Fruit fly (Drosophila melanogaster): ENCODE data around the gene CG6592.

Gene CG6592

DNA sequence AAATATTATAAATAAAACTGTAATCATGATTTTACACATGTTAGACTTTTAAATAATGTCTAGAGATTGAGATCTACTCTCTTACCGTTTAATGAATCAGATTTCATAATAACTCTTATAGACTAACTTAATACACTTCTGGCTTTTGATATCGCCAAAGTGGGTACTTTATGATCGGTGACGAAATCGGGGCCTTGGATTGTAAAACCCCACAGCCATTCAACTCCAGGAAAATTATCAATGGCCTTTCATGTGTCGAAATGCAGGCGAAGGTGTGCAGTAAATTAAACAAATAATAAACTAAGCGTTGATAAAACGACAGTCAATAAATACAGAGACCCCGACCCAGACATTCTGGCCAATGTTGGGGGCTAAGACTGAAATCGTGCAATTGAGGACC is 23.3 kb upstream of the CG6592 start:
- peak; percentile 21 for TF ChIP-seq Hr96 (GFP tag; optimal IDR thresholded peaks at IDR 0.05)
- peak; percentile 26 for TF ChIP-seq cic (GFP tag; optimal IDR thresholded peaks at IDR 0.05)
- no peak for TF ChIP-seq bab1 (GFP tag; optimal IDR thresholded peaks at IDR 0.05)
- TF ChIP-seq kay (GFP tag; ENCODE audit: borderline replicate concordance): peak; percentile 75

dm6 chr3L:6036811-6037210 is 22.6 kb upstream of the CG6592 start, which contains the start of gene CG6462:
TSS of gene CG6462 (plus strand) at chr3L:6037111.
- TF ChIP-seq cic (GFP tag; optimal IDR thresholded peaks at IDR 0.05) (no peak), Hr96 (GFP tag; optimal IDR thresholded peaks at IDR 0.05) (no peak), CG11617 (GFP tag; optimal IDR thresholded peaks at IDR 0.05) (no peak), Crg-1 (GFP tag; optimal IDR thresholded peaks at IDR 0.05) (no peak), CG14711 (tag; optimal IDR thresholded peaks at IDR 0.05) (no peak), CG12768 (GFP tag; optimal IDR thresholded peaks at IDR 0.05) (no peak), ovo (GFP tag; optimal IDR thresholded peaks at IDR 0.05) (no peak), toe (GFP tag; optimal IDR thresholded peaks at IDR 0.05) (no peak), tj (GFP tag; optimal IDR thresholded peaks at IDR 0.05) (no peak), kay (GFP tag; ENCODE audit: borderline replicate concordance) (no peak), cnc (optimal IDR thresholded peaks at IDR 0.05) (no peak), CG7101 (tag; optimal IDR thresholded peaks at IDR 0.05) (no peak), CG7045 (GFP tag; optimal IDR thresholded peaks at IDR 0.05) (no peak), CG33017 (tag; optimal IDR thresholded peaks at IDR 0.05) (no peak), pad (GFP tag; optimal IDR thresholded peaks at IDR 0.05) (no peak), CG1620 (GFP tag; optimal IDR thresholded peaks at IDR 0.05) (no peak), CG5204 (GFP tag; optimal IDR thresholded peaks at IDR 0.05) (no peak), bab1 (GFP tag; optimal IDR thresholded peaks at IDR 0.05) (no peak)

DNA sequence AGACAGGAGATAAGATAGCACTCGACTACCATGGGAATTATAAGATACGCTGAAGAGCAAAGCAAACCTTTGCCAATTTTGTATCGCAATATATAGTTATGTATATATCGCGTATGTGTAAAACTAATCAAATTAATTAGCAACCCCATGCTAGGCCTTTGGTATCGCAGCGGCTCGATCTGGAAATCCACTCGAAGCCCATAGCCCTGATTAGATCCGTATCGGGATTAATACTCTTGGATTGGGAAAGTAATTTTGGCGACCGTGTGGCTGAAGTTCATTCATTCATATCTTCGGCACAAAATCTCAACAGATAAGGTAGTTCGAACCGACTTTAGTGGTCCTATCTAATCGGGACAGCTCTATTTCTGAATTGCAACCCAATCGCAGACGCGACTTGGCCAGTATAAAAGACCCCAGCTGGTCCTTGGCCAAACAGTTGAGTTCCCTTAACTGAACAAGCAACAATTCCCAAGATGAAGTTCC is 20.7 kb upstream of the CG6592 start, which contains the start of gene Jon65Aiv:
Gene Jon65Aiv (plus strand): TSS at position 436 of the 486 bp plus-strand sequence.
- TF ChIP-seq cic (GFP tag; optimal IDR thresholded peaks at IDR 0.05) (peak; percentile 15), Mnt (GFP tag; optimal IDR thresholded peaks at IDR 0.05) (no peak)

DNA sequence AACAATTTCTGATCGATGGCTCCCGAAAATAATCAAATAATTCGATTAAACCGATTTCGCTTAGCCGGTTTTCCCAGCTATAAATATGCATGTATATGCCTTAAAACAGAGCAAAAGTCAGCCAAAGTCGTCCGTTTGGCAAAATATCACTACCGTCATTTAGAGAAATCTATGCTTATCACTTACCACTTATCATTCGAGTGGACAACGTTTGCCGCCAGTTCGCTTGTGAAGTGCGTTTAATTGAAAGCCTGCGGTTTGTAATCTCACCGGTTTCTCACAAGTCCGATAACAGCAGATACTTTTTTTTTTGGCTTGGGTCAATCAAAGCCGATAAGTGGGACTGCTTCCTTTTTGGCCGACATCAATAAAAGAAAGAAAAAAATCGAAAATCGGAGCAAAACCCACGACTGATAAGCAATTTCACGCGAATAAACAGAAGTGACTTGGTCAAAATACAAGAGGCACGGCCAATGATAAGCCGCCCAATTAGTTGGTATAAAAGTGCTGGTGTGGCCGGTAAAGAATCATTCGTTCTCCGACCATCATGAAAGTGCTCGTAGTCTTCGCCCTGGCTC is 9.1 kb upstream of the CG6592 start, which contains the start of gene Jon65Aiii:
Gene Jon65Aiii (plus strand): TSS at position 528 of the 578 bp plus-strand sequence.
- no peak for TF ChIP-seq CG14711 (tag; optimal IDR thresholded peaks at IDR 0.05)
- no peak for TF ChIP-seq bab1 (GFP tag; optimal IDR thresholded peaks at IDR 0.05)
- TF ChIP-seq CG1620 (GFP tag; optimal IDR thresholded peaks at IDR 0.05): no peak
- TF ChIP-seq CG33017 (tag; optimal IDR thresholded peaks at IDR 0.05): no peak
- no peak for TF ChIP-seq Crg-1 (GFP tag; optimal IDR thresholded peaks at IDR 0.05)
- no peak for TF ChIP-seq cnc (optimal IDR thresholded peaks at IDR 0.05)
- no peak for TF ChIP-seq CG11617 (GFP tag; optimal IDR thresholded peaks at IDR 0.05)
- TF ChIP-seq cic (GFP tag; optimal IDR thresholded peaks at IDR 0.05): peak; percentile 57

DNA sequence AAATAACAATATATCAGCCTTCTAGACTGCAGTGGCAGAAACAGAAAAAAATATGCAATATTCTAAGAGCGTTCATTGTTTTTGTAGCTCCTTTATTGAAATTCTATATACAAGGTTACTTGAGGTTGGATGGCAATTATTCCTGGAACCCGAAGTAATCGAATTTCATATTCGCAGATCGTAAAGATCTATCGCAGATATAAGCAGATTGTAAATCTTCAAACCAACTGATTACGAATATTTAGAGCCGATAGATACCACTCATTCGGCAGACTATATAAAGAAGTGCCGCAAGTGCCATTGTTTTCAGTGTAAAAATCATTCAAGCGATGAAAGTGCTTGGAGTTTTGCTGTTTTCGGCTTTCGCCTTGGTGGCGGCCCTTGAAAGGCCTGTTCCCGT is 7.4 kb upstream of the CG6592 start, which contains the start of gene Jon65Aii:
Gene Jon65Aii (plus strand): TSS at position 301 of the 400 bp plus-strand sequence.
- no peak for TF ChIP-seq CG7101 (tag; optimal IDR thresholded peaks at IDR 0.05)
- peak; percentile 8 for TF ChIP-seq kay (GFP tag; ENCODE audit: borderline replicate concordance)
- no peak for TF ChIP-seq Hr96 (GFP tag; optimal IDR thresholded peaks at IDR 0.05)
- TF ChIP-seq tj (GFP tag; optimal IDR thresholded peaks at IDR 0.05): no peak
- TF ChIP-seq Crg-1 (GFP tag; optimal IDR thresholded peaks at IDR 0.05): no peak

dm6 chr3L:6054343-6054742 is 5.1 kb upstream of the CG6592 start, which contains the start of gene Jon65Ai:
TSS of gene Jon65Ai (minus strand) at chr3L:6054443.
- no peak for TF ChIP-seq kay (GFP tag; ENCODE audit: borderline replicate concordance)
- no peak for TF ChIP-seq CG7045 (GFP tag; optimal IDR thresholded peaks at IDR 0.05)
- TF ChIP-seq CG12768 (GFP tag; optimal IDR thresholded peaks at IDR 0.05): no peak
- TF ChIP-seq cic (GFP tag; optimal IDR thresholded peaks at IDR 0.05): no peak
- TF ChIP-seq CG33017 (tag; optimal IDR thresholded peaks at IDR 0.05): no peak
- no peak for TF ChIP-seq CG11617 (GFP tag; optimal IDR thresholded peaks at IDR 0.05)
- no peak for TF ChIP-seq toe (GFP tag; optimal IDR thresholded peaks at IDR 0.05)
- no peak for TF ChIP-seq CG14711 (tag; optimal IDR thresholded peaks at IDR 0.05)
- TF ChIP-seq pad (GFP tag; optimal IDR thresholded peaks at IDR 0.05): no peak

DNA sequence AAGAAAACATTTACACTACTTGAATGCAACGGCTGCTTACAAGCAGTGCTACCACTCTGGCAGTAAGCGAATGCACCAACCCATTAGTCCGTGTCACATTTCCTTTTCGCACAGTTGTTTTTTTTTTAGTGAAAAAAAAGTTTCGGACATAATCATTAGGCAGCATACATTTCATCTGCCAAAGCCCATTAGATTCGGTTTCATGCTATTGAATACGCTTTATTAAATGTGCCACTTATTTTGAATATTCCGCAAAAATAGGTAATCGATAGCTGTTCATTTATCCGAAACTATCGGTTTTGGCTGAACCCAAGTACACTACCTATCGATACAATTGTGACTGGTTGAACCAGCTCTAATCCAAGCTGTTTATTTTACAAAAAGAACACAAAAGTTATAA is 4.7 kb upstream of the CG6592 start, which contains the start of gene tant:
Gene tant (plus strand): TSS at position 334 of the 400 bp plus-strand sequence.
- TF ChIP-seq ovo (GFP tag; optimal IDR thresholded peaks at IDR 0.05) (peak; percentile 3), bab1 (GFP tag; optimal IDR thresholded peaks at IDR 0.05) (peak; percentile 19), CG14711 (tag; optimal IDR thresholded peaks at IDR 0.05) (no peak), CG1620 (GFP tag; optimal IDR thresholded peaks at IDR 0.05) (no peak), toe (GFP tag; optimal IDR thresholded peaks at IDR 0.05) (no peak), Hr96 (GFP tag; optimal IDR thresholded peaks at IDR 0.05) (peak; percentile 11)

Data from whole organism, adult.